Fruit fly (Drosophila melanogaster): Measurements from ENCODE around the gene Ranbp21.

Ranbp21 gene

dm6 chrX:19683040-19683875, 31.2 kb upstream of the Ranbp21 start, which contains the start of the genes dome and Ubqn (continued):
- no peak for TF ChIP-seq Ssrp (tag; optimal IDR thresholded peaks at IDR 0.05)
- TF ChIP-seq stc (GFP tag; IDR thresholded peaks at IDR 0.05) = no peak
- TF ChIP-seq abd-A (tag; optimal IDR thresholded peaks at IDR 0.05) = no peak
- TF ChIP-seq CG16863 (GFP tag; optimal IDR thresholded peaks at IDR 0.05) = peak; percentile 46
- TF ChIP-seq br (optimal IDR thresholded peaks at IDR 0.05) = no peak
- no peak for TF ChIP-seq jigr1 (GFP tag; IDR thresholded peaks at IDR 0.05)
- peak; percentile 96 for TF ChIP-seq HLH4C (GFP tag; IDR thresholded peaks at IDR 0.05; ENCODE audit: partially characterized antibody)
- TF ChIP-seq Dip3 (GFP tag; optimal IDR thresholded peaks at IDR 0.05) = peak; percentile 36
- TF ChIP-seq Dek (tag; optimal IDR thresholded peaks at IDR 0.05) = no peak
- no peak for TF ChIP-seq B-H1 (GFP tag; IDR thresholded peaks at IDR 0.05)
- no peak for TF ChIP-seq CG7357 (GFP tag; IDR thresholded peaks at IDR 0.05)
- no peak for TF ChIP-seq CG8089 (GFP tag; optimal IDR thresholded peaks at IDR 0.05)
- TF ChIP-seq CG5180 (GFP tag; optimal IDR thresholded peaks at IDR 0.05) = peak; percentile 23
- peak; percentile 93 for TF ChIP-seq knrl (GFP tag; IDR thresholded peaks at IDR 0.05; ENCODE audit: partially characterized antibody)
- peak; percentile 90 for TF ChIP-seq unc-4 (GFP tag; IDR thresholded peaks at IDR 0.05; ENCODE audit: partially characterized antibody)
- no peak for TF ChIP-seq MTF-1 (GFP tag; optimal IDR thresholded peaks at IDR 0.05; ENCODE audit: borderline replicate concordance)
- no peak for TF ChIP-seq Dad (GFP tag; optimal IDR thresholded peaks at IDR 0.05)
- no peak for TF ChIP-seq CG16815 (GFP tag; optimal IDR thresholded peaks at IDR 0.05)
- TF ChIP-seq Blimp-1 (GFP tag; optimal IDR thresholded peaks at IDR 0.05) = no peak
- TF ChIP-seq peb (GFP tag; IDR thresholded peaks at IDR 0.05) = no peak
- TF ChIP-seq zf30C (GFP tag; optimal IDR thresholded peaks at IDR 0.05) = no peak
- TF ChIP-seq sens (GFP tag) = peak; percentile 72
- no peak for TF ChIP-seq aop (GFP tag; IDR thresholded peaks at IDR 0.05)
- TF ChIP-seq eve (GFP tag; optimal IDR thresholded peaks at IDR 0.05) = no peak
- TF ChIP-seq ERR (GFP tag; optimal IDR thresholded peaks at IDR 0.05) = no peak
- TF ChIP-seq HmgD (GFP tag; optimal IDR thresholded peaks at IDR 0.05) = peak; percentile 1
- TF ChIP-seq CG13296 (GFP tag; optimal IDR thresholded peaks at IDR 0.05) = peak; percentile 23
- peak; percentile 68 for TF ChIP-seq zen2 (GFP tag; IDR thresholded peaks at IDR 0.05; ENCODE audit: partially characterized antibody)
- no peak for TF ChIP-seq ac (GFP tag; optimal IDR thresholded peaks at IDR 0.05)
- no peak for TF ChIP-seq CG10959 (GFP tag; IDR thresholded peaks at IDR 0.05)
- TF ChIP-seq CG11504 (tag; optimal IDR thresholded peaks at IDR 0.05) = no peak
- peak; percentile 3 for TF ChIP-seq CG13424 (tag; optimal IDR thresholded peaks at IDR 0.05)
- TF ChIP-seq CG30431 (GFP tag; optimal IDR thresholded peaks at IDR 0.05) = no peak
- no peak for TF ChIP-seq CG10366 (GFP tag; IDR thresholded peaks at IDR 0.05)
- TF ChIP-seq Rx (GFP tag; IDR thresholded peaks at IDR 0.05) = no peak
- TF ChIP-seq vfl (GFP tag; optimal IDR thresholded peaks at IDR 0.05) = no peak
- peak; percentile 54 for TF ChIP-seq phol (tag; optimal IDR thresholded peaks at IDR 0.05)
- TF ChIP-seq HLH3B (GFP tag; IDR thresholded peaks at IDR 0.05) = no peak
- no peak for TF ChIP-seq HLHmδ (GFP tag; optimal IDR thresholded peaks at IDR 0.05)
- no peak for TF ChIP-seq schlank (tag; optimal IDR thresholded peaks at IDR 0.05)
- TF ChIP-seq Ravus (GFP tag; IDR thresholded peaks at IDR 0.05) = no peak
- no peak for TF ChIP-seq Atf3 (GFP tag; optimal IDR thresholded peaks at IDR 0.05)
- no peak for TF ChIP-seq CG31224 (GFP tag; IDR thresholded peaks at IDR 0.05)
- no peak for TF ChIP-seq insv (GFP tag; optimal IDR thresholded peaks at IDR 0.05)
- TF ChIP-seq CG18262 (tag; optimal IDR thresholded peaks at IDR 0.05) = peak; percentile 14
- no peak for TF ChIP-seq CG32772 (GFP tag; IDR thresholded peaks at IDR 0.05)
- no peak for TF ChIP-seq CG12104 (GFP tag; optimal IDR thresholded peaks at IDR 0.05)
- TF ChIP-seq nerfin-1 (tag; optimal IDR thresholded peaks at IDR 0.05) = no peak
- TF ChIP-seq corto (GFP tag; optimal IDR thresholded peaks at IDR 0.05) = no peak
- no peak for TF ChIP-seq CG17568 (GFP tag; optimal IDR thresholded peaks at IDR 0.05)

All from whole organism, embryonic.